Worm (Caenorhabditis elegans) whole organism, L4/young adult: ENCODE results near the gene C34F11.8.

Source experiments
- W03F9.2 ChIP-seq: fragments of 150-350 bp; optimal IDR thresholded peaks from 2 replicates; lab custom pipeline; 2014; ENCODE audit warnings: missing biosample characterization, missing genetic modification characterization
- dao-5 ChIP-seq: sonication (generic microtip); optimal IDR thresholded peaks from 2 replicates; lab custom pipeline; 2016; ENCODE audit warnings: missing genotype, missing genetic modification characterization, moderate library complexity, missing compliant biosample characterization
- him-1 ChIP-seq: sonication (generic microtip); optimal IDR thresholded peaks from 2 replicates; lab custom pipeline; 2016; ENCODE audit warnings: missing genotype, missing genetic modification reagents, missing genetic modification characterization, missing compliant biosample characterization

Gene C34F11.8

DNA sequence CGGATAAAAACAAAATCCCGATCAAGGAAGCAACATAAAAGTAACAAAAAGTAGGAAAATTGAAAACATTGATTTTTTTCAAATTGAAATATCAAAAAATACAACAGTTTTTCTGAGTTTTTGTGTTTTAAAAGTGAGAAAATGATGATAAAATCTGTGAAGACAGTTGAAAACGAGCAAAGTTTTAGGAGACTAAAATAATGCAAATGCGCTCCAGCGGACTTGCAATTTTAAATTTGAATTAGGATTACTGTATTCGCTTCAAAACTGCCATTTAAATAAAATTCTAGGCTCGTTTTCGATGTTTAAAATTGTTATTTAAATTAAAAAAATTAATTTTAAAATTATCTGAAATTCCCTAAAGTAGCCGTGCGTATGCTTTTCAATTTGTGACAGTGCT, 22.8 kb downstream of the C34F11.8 start:
- no peak for TF ChIP-seq him-1 (tag; lab: Kevin White, UChicago)
- no peak for TF ChIP-seq W03F9.2 (tag; lab: Kevin White, UChicago)
- TF ChIP-seq dao-5, result no peak

DNA sequence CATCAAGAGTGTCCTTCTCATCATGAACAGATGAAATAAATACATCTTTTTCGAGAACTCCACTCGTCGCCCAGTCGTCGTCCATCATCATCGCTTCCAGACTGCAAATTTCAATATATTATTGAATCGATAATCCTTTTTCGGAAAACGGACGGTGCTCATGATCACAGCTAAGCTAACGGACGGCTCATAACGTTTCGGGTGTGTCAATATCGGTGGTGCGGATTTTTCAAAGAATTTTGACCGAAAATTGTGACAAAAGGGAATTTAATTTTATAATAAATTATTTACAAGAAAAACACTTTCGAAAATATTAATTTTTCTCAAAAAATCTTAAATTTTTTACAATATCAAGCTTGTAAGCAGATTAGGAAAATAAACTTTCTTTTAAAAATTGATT, 23.3 kb downstream of the C34F11.8 start, which contains the start of gene crh-2:
TSS of gene crh-2 (minus strand) at position 101 of the 400 bp plus-strand sequence.
- TF ChIP-seq W03F9.2 (tag; lab: Kevin White, UChicago) (no peak), dao-5 (no peak), him-1 (tag; lab: Kevin White, UChicago) (no peak)

ce11 chrII:5186870-5187269, 23.9 kb downstream of the C34F11.8 start:
- TF ChIP-seq W03F9.2 (tag; lab: Kevin White, UChicago) (no peak), him-1 (tag; lab: Kevin White, UChicago) (no peak), dao-5 (no peak)

ce11 chrII:5185955-5186539, 24.7 kb downstream of the C34F11.8 start:
- TF ChIP-seq W03F9.2 (tag; lab: Kevin White, UChicago), result no peak
- no peak for TF ChIP-seq him-1 (tag; lab: Kevin White, UChicago)
- no peak for TF ChIP-seq dao-5

ce11 chrII:5184661-5185545, 25.9 kb downstream of the C34F11.8 start:
- TF ChIP-seq him-1 (tag; lab: Kevin White, UChicago) (no peak), W03F9.2 (tag; lab: Kevin White, UChicago) (no peak), dao-5 (no peak)

ce11 chrII:5183207-5183606, 27.6 kb downstream of the C34F11.8 start:
- TF ChIP-seq him-1 (tag; lab: Kevin White, UChicago) (no peak), dao-5 (no peak), W03F9.2 (tag; lab: Kevin White, UChicago) (no peak)

DNA sequence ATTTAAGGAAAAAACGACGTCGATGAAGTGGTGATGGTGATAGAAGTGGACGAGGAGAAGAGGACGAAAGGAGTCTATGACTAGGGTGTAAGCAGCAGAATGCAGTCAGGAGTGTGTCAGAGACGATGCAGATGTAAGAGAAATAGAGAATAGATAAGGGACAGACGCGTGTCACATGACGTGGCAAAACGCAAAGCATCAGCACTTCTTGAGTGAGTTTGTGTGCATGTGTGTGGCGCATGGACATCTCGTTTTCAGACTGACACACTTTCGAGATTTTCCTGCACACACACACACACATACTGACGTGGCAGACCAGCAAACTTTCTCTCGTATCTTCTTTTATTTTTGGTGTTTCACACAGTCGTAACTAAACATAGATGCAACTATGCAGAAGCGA, 28.3 kb downstream of the C34F11.8 start:
- peak; percentile 10 for TF ChIP-seq dao-5
- TF ChIP-seq W03F9.2 (tag; lab: Kevin White, UChicago), result peak; percentile 22
- TF ChIP-seq him-1 (tag; lab: Kevin White, UChicago), result no peak

- TF ChIP-seq W03F9.2 (tag; lab: Kevin White, UChicago) (no peak), him-1 (tag; lab: Kevin White, UChicago) (peak; percentile 44)
Observed at ce11 chrII:5181497-5181896, 29.3 kb downstream of the C34F11.8 start.

ce11 chrII:5180272-5180671, 30.5 kb downstream of the C34F11.8 start:
- TF ChIP-seq W03F9.2 (tag; lab: Kevin White, UChicago) (no peak), him-1 (tag; lab: Kevin White, UChicago) (no peak), dao-5 (no peak)

- no peak for TF ChIP-seq W03F9.2 (tag; lab: Kevin White, UChicago)
- TF ChIP-seq dao-5, result no peak
- TF ChIP-seq him-1 (tag; lab: Kevin White, UChicago), result no peak
Observed at ce11 chrII:5178609-5179008, 32.2 kb downstream of the C34F11.8 start.

DNA sequence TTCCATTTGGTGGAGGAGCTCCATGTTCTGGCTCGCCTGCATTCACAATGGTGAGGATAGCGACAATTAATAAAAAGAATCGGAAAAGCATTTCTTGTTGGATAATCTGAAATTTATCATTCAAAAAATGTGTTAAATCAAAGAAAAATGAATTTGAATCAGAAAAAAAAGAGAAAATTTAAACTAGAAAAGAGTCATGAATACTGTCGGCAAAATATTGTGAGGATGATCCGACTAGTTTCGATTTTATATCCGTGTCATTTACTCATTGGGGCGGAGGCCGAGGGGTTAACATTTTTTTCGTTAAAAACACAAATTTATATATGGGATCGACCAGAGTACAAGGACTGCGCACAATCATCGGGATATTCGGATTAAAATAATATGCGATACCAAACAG, 32.9 kb downstream of the C34F11.8 start, which contains the start of gene C27D6.12:
TSS of gene C27D6.12 (minus strand) at position 101 of the 400 bp plus-strand sequence.
- TF ChIP-seq dao-5 (no peak), W03F9.2 (tag; lab: Kevin White, UChicago) (no peak), him-1 (tag; lab: Kevin White, UChicago) (no peak)

ce11 chrII:5176934-5177333, 33.8 kb downstream of the C34F11.8 start:
- TF ChIP-seq dao-5, result no peak
- no peak for TF ChIP-seq W03F9.2 (tag; lab: Kevin White, UChicago)
- no peak for TF ChIP-seq him-1 (tag; lab: Kevin White, UChicago)

DNA sequence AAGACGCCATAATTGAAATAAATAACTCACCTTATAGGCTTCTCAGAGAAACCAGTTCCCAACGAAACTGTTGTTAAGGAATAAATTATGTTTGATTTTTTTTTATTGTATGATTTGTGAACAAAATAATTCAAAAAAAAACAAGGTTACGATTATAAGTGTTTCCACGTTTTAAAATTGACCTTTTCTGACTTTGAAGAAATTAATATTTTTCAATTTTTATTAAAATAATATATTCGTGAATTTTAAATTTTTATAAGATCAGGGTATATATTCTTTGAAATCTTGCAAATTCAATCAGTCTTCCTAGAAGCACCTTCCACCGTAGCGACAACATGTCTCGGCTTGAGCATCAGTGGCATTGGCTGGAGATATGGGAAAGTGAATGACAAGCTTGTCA, 36.4 kb downstream of the C34F11.8 start, which contains the start of gene C27D6.3:
TSS of gene C27D6.3 (minus strand) at position 101 of the 400 bp plus-strand sequence.
- TF ChIP-seq him-1 (tag; lab: Kevin White, UChicago), result no peak
- TF ChIP-seq W03F9.2 (tag; lab: Kevin White, UChicago), result no peak
- TF ChIP-seq dao-5, result no peak

ce11 chrII:5172451-5172850, 38.3 kb downstream of the C34F11.8 start, which contains the start of gene C27D6.1:
TSS of gene C27D6.1 (plus strand) at chrII:5172751.
- TF ChIP-seq W03F9.2 (tag; lab: Kevin White, UChicago), result no peak
